Worm (Caenorhabditis elegans) whole organism, L4 larva: ENCODE results near the gene F38B2.6.

ENCODE experiments used
- ZK546.5 ChIP-seq, 2 experiments: sonication (generic microtip); optimal IDR thresholded peaks; 2 replicates each; lab custom pipeline; 2017; ENCODE audit warnings: missing biosample characterization in 2 of 2, missing genetic modification characterization in 2 of 2
- ama-1 ChIP-seq: fragments of 150-350 bp; optimal IDR thresholded peaks from 2 replicates; lab custom pipeline; 2014; ENCODE audit warnings: inconsistent platforms, mixed read lengths
- ceh-32 ChIP-seq: sonication (generic microtip); optimal IDR thresholded peaks from 2 replicates; lab custom pipeline; 2016; ENCODE audit warnings: mild to moderate bottlenecking, missing genetic modification characterization, missing compliant biosample characterization; ENCODE audit not compliant: poor library complexity
- ceh-82 ChIP-seq: sonication (generic microtip); optimal IDR thresholded peaks from 2 replicates; lab custom pipeline; 2017; ENCODE audit warnings: missing biosample characterization, missing genetic modification characterization
- mxl-3 ChIP-seq: fragments of 200-800 bp; sonication (Bioruptor generic); optimal IDR thresholded peaks from 2 replicates; lab custom pipeline; 2018; ENCODE audit warnings: mild to moderate bottlenecking, missing genetic modification characterization, missing compliant biosample characterization
- pha-4 ChIP-seq, 2 experiments: fragments of 150-350 bp in 1 of 2; fragments of 200-800 bp in 1 of 2; sonication (Bioruptor generic) in 1 of 2; IDR thresholded peaks in 1 of 2; optimal IDR thresholded peaks in 1 of 2; 2 replicates each; pipeline versions ENCODE4 v1.3.6 to Lab custom; 2014 to 2022; ENCODE audit warnings: missing genetic modification characterization in 2 of 2, missing genetic modification reagents in 2 of 2, missing biosample characterization in 1 of 2, missing compliant biosample characterization in 1 of 2
- rbr-2 ChIP-seq: sonication (generic microtip); optimal IDR thresholded peaks from 2 replicates; lab custom pipeline; 2016; ENCODE audit warnings: missing genotype, missing genetic modification characterization, missing compliant biosample characterization

- TF ChIP-seq ama-1 (lab: Kevin White, UChicago) (no peak), ceh-32 (tag; lab: Kevin White, UChicago) (no peak), ceh-82 (tag; lab: Kevin White, UChicago) (no peak), mxl-3 (GFP tag; lab: Kevin White, UChicago) (no peak), pha-4 (GFP tag; IDR thresholded peaks at IDR 0.05; lab: Robert Waterston, UW) (no peak), pha-4 (tag; optimal IDR thresholded peaks at IDR 0.05; lab: Kevin White, UChicago) (no peak), ZK546.5 (tag; optimal IDR thresholded peaks at IDR 0.05; lab: Kevin White, UChicago) (no peak), rbr-2 (tag; lab: Kevin White, UChicago) (no peak)
Measured at ce11 chrX:11307056-11307455, 26.0 kb upstream of the F38B2.6 start, which contains the start of gene vhl-1.
